Worm (Caenorhabditis elegans): Measurements from ENCODE around the gene cest-5.1.

cest-5.1 gene

DNA sequence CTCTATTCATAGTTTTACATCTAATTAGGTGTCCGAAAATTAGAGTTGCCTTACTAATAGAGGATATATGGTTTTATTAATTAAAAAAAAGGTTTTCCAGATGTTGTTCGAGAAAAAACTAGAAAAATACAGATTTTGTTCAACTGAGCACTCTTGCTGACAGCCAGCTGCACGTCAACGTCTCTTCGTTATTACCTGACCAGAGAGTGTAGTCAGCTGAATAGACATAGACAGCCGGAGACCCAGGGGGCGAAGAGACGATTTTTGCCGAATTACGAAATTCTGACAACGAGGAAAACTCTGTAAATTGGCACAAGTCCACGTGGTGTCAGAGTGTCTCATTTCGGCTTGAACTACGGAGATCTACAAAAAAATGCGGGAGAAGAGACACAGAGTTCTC is 12.9 kb downstream of the cest-5.1 start (continued):
- TF ChIP-seq pha-4 (GFP tag; IDR thresholded peaks at IDR 0.05) (peak; percentile 52; the same call in 1 of the 2 replicates), pha-4 (tag; optimal IDR thresholded peaks at IDR 0.05) (no peak), daf-19 (GFP tag; conservative IDR thresholded peaks at IDR 0.05) (no peak), F26F4.8 (GFP tag; conservative IDR thresholded peaks at IDR 0.05) (no peak), ceh-32 (tag; optimal IDR thresholded peaks at IDR 0.05; ENCODE audit: poor library complexity) (no peak), nhr-237 (tag; optimal IDR thresholded peaks at IDR 0.05) (no peak), skn-1 (tag; optimal IDR thresholded peaks at IDR 0.05) (no peak), madf-9 (GFP tag; conservative IDR thresholded peaks at IDR 0.05) (no peak), fkh-10 (GFP tag; optimal IDR thresholded peaks at IDR 0.05) (no peak), F49E8.2 (tag; optimal IDR thresholded peaks at IDR 0.05; ENCODE audit: borderline replicate concordance) (no peak), mxl-3 (GFP tag; optimal IDR thresholded peaks at IDR 0.05) (peak; percentile 17), lsy-2 (tag; optimal IDR thresholded peaks at IDR 0.05) (peak in 1 of 2 experiments; percentile 34), F10B5.3 (tag; optimal IDR thresholded peaks at IDR 0.05) (no peak), egl-27 (tag; optimal IDR thresholded peaks at IDR 0.05) (no peak), nhr-41 (GFP tag; IDR thresholded peaks at IDR 0.05) (no peak), cey-2 (tag; optimal IDR thresholded peaks at IDR 0.05; ENCODE audit: borderline replicate concordance, insufficient read depth) (no peak), dpl-1 (GFP tag; optimal IDR thresholded peaks at IDR 0.05) (no peak), zip-11 (GFP tag; IDR thresholded peaks at IDR 0.05) (no peak), R02D3.7 (tag; optimal IDR thresholded peaks at IDR 0.05) (no peak), ces-1 (GFP tag; optimal IDR thresholded peaks at IDR 0.05) (no peak), aly-2 (tag; optimal IDR thresholded peaks at IDR 0.05) (no peak), mdl-1 (tag; optimal IDR thresholded peaks at IDR 0.05) (no peak), hlh-30 (tag; optimal IDR thresholded peaks at IDR 0.05; ENCODE audit: insufficient read depth) (peak; percentile 62), mes-2 (tag; optimal IDR thresholded peaks at IDR 0.05; ENCODE audit: poor library complexity, severe bottlenecking) (no peak), lin-38 (GFP tag; IDR thresholded peaks at IDR 0.05) (peak; percentile 54), hif-1 (tag; optimal IDR thresholded peaks at IDR 0.05) (peak in 1 of 2 experiments; percentile 12), lir-3 (tag; optimal IDR thresholded peaks at IDR 0.05) (no peak), dve-1 (tag; optimal IDR thresholded peaks at IDR 0.05; ENCODE audit: insufficient read depth) (peak; percentile 28), tra-1 (GFP tag; IDR thresholded peaks at IDR 0.05) (no peak), zfp-2 (tag; optimal IDR thresholded peaks at IDR 0.05) (no peak), dmd-9 (GFP tag; IDR thresholded peaks at IDR 0.05) (no peak), vab-7 (GFP tag; IDR thresholded peaks at IDR 0.05) (no peak), dmd-8 (GFP tag; IDR thresholded peaks at IDR 0.05) (no peak)

ce11 chrIV:6613296-6613695 is 18.3 kb downstream of the cest-5.1 start, which contains the start of gene drh-1:
Gene drh-1, minus strand, starts transcription at chrIV:6613353.
- TF ChIP-seq aha-1 (tag), result no peak
- peak; percentile 73 for TF ChIP-seq snpc-1.2 (GFP tag; IDR thresholded peaks at IDR 0.05)
- TF ChIP-seq hmg-1.1 (GFP tag; IDR thresholded peaks at IDR 0.05), result no peak
- TF ChIP-seq F37D6.2 (tag; optimal IDR thresholded peaks at IDR 0.05), result no peak
- no peak for TF ChIP-seq ces-1 (GFP tag; optimal IDR thresholded peaks at IDR 0.05)
- TF ChIP-seq T26A8.4 (GFP tag; IDR thresholded peaks at IDR 0.05), result no peak
- TF ChIP-seq F49E8.2 (tag; optimal IDR thresholded peaks at IDR 0.05; ENCODE audit: borderline replicate concordance), result no peak
- peak; percentile 68 for TF ChIP-seq lin-38 (GFP tag; IDR thresholded peaks at IDR 0.05)
- TF ChIP-seq nhr-6 (tag; optimal IDR thresholded peaks at IDR 0.05), result peak; percentile 18
- TF ChIP-seq nhr-10 (tag; optimal IDR thresholded peaks at IDR 0.05), result no peak
- TF ChIP-seq mdt-29 (GFP tag; IDR thresholded peaks at IDR 0.05), result no peak
- no peak for TF ChIP-seq php-3 (GFP tag; IDR thresholded peaks at IDR 0.05)
- no peak for TF ChIP-seq ceh-82 (tag; optimal IDR thresholded peaks at IDR 0.05)
- no peak for TF ChIP-seq fos-1 (tag; optimal IDR thresholded peaks at IDR 0.05)
- no peak for TF ChIP-seq fkh-10 (GFP tag; optimal IDR thresholded peaks at IDR 0.05)
- TF ChIP-seq daf-8 (GFP tag; IDR thresholded peaks at IDR 0.05), result no peak
- no peak for TF ChIP-seq lin-15B (tag; optimal IDR thresholded peaks at IDR 0.05)
- no peak for TF ChIP-seq unc-39 (tag; optimal IDR thresholded peaks at IDR 0.05)
- peak; percentile 46 for TF ChIP-seq mes-2 (tag; optimal IDR thresholded peaks at IDR 0.05; ENCODE audit: poor library complexity, severe bottlenecking)
- no peak for TF ChIP-seq arid-1 (GFP tag; conservative IDR thresholded peaks at IDR 0.05)
- no peak for TF ChIP-seq pqm-1 (tag; optimal IDR thresholded peaks at IDR 0.05)
- TF ChIP-seq pha-4 (GFP tag; IDR thresholded peaks at IDR 0.05), result no peak
- TF ChIP-seq pha-4 (tag; optimal IDR thresholded peaks at IDR 0.05), result no peak
- no peak for TF ChIP-seq dpl-1 (GFP tag; optimal IDR thresholded peaks at IDR 0.05)
- peak; percentile 44 for TF ChIP-seq dve-1 (tag; optimal IDR thresholded peaks at IDR 0.05; ENCODE audit: insufficient read depth)
- TF ChIP-seq dmd-8 (GFP tag; IDR thresholded peaks at IDR 0.05), result no peak
- no peak for TF ChIP-seq R02D3.7 (tag; optimal IDR thresholded peaks at IDR 0.05)
- TF ChIP-seq skn-1 (tag; optimal IDR thresholded peaks at IDR 0.05), result no peak
- TF ChIP-seq lsy-2 (tag; optimal IDR thresholded peaks at IDR 0.05), result peak in 1 of 2 experiments; percentile 65

Measured in whole organism, L4 larva.